Worm (Caenorhabditis elegans) whole organism, mixed stage, embryonic: ENCODE data around the gene F53G2.2.

Experiments used
- mep-1 ChIP-seq: fragments of 150-350 bp; optimal IDR thresholded peaks from 2 replicates; lab custom pipeline; 2017; ENCODE audit warnings: missing biosample characterization, missing genetic modification reagents, missing genetic modification characterization, inconsistent platforms
- nhr-76 ChIP-seq: sonication (generic microtip); optimal IDR thresholded peaks from 2 replicates; lab custom pipeline; 2017; ENCODE audit warnings: missing biosample characterization, missing genetic modification characterization
- tbx-8 ChIP-seq: fragments of 200-800 bp; sonication (Bioruptor generic); optimal IDR thresholded peaks from 2 replicates; lab custom pipeline; 2018; ENCODE audit warnings: mild to moderate bottlenecking, missing genetic modification characterization, moderate library complexity, missing compliant biosample characterization
- unc-39 ChIP-seq: fragments of 150-350 bp; optimal IDR thresholded peaks from 2 replicates; lab custom pipeline; 2014; ENCODE audit warnings: missing biosample characterization, missing genetic modification characterization
- zip-8 ChIP-seq: fragments of 150-350 bp; optimal IDR thresholded peaks from 2 replicates; lab custom pipeline; 2014; ENCODE audit warnings: missing biosample characterization, missing genetic modification characterization

- TF ChIP-seq unc-39 (no peak), zip-8 (no peak), tbx-8 (GFP tag; lab: Kevin White, UChicago) (no peak), mep-1 (tag; lab: Kevin White, UChicago) (no peak), nhr-76 (tag; lab: Kevin White, UChicago) (no peak)
Observed at ce11 chrII:2483507-2483906, 1.8 kb downstream of the F53G2.2 start, which contains the start of gene F53G2.13.
